Fruit fly (Drosophila melanogaster) whole organism, embryonic: ENCODE data around the gene MSBP.

Source experiments
- Abd-B ChIP-seq: fragments of 200-800 bp; sonication (Bioruptor generic); optimal IDR thresholded peaks from 2 replicates; lab custom pipeline; 2018; ENCODE audit warnings: missing biosample characterization, mild to moderate bottlenecking, missing genetic modification characterization, moderate library complexity
- Antp ChIP-seq: fragments of 200-800 bp; sonication (Bioruptor generic); optimal IDR thresholded peaks from 3 replicates; lab custom pipeline; 2016; ENCODE audit warnings: missing biosample characterization, missing genetic modification characterization
- Bgb ChIP-seq: fragments of 200-800 bp; sonication (Bioruptor generic); IDR thresholded peaks from 2 replicates; pipeline ENCODE4 v1.3.6; 2022; ENCODE audit warnings: missing biosample characterization, missing genetic modification characterization; ENCODE audit not compliant: partially characterized antibody
- CG10543 ChIP-seq: fragments of 200-800 bp; sonication (Bioruptor generic); optimal IDR thresholded peaks from 3 replicates; lab custom pipeline; 2017; ENCODE audit warnings: missing biosample characterization, mild to moderate bottlenecking, missing genetic modification characterization, moderate library complexity
- CG10959 ChIP-seq: fragments of 200-800 bp; sonication (Bioruptor generic); IDR thresholded peaks from 2 replicates; pipeline ENCODE4 v1.3.6; 2022; ENCODE audit warnings: missing biosample characterization, missing genetic modification characterization
- CG11093 ChIP-seq: fragments of 200-800 bp; sonication (Bioruptor generic); IDR thresholded peaks from 3 replicates; pipeline ENCODE4 v1.3.6; 2022; ENCODE audit warnings: missing biosample characterization, missing genetic modification characterization
- CG11695 ChIP-seq: fragments of 200-800 bp; sonication (Bioruptor generic); IDR thresholded peaks from 3 replicates; pipeline ENCODE4 v1.3.6; 2022; ENCODE audit warnings: missing biosample characterization, missing genetic modification characterization
- CG12104 ChIP-seq: fragments of 200-800 bp; sonication (Bioruptor generic); optimal IDR thresholded peaks from 3 replicates; lab custom pipeline; 2016; ENCODE audit warnings: missing biosample characterization, missing genetic modification characterization
- CG12219 ChIP-seq: fragments of 200-800 bp; sonication (Bioruptor generic); optimal IDR thresholded peaks from 3 replicates; lab custom pipeline; 2018; ENCODE audit warnings: missing biosample characterization, mild to moderate bottlenecking, missing genetic modification characterization
- CG15269 ChIP-seq: fragments of 200-800 bp; sonication (Bioruptor generic); optimal IDR thresholded peaks from 2 replicates; lab custom pipeline; 2018; ENCODE audit warnings: missing biosample characterization, mild to moderate bottlenecking, missing genetic modification characterization, moderate library complexity
- CG15601 ChIP-seq: fragments of 200-800 bp; sonication (Bioruptor generic); optimal IDR thresholded peaks from 3 replicates; lab custom pipeline; 2019; ENCODE audit warnings: missing biosample characterization, mild to moderate bottlenecking, missing genetic modification characterization, moderate library complexity
- CG16813 ChIP-seq: fragments of 200-800 bp; sonication (Bioruptor generic); IDR thresholded peaks from 3 replicates; pipeline ENCODE4 v1.3.6; 2022; ENCODE audit warnings: missing biosample characterization, missing genetic modification characterization; ENCODE audit not compliant: partially characterized antibody
- CG16863 ChIP-seq: fragments of 200-800 bp; sonication (Bioruptor generic); optimal IDR thresholded peaks from 3 replicates; lab custom pipeline; 2016; ENCODE audit warnings: missing biosample characterization, missing genetic modification characterization
- CG17328 ChIP-seq: fragments of 200-800 bp; sonication (Bioruptor generic); IDR thresholded peaks from 2 replicates; pipeline ENCODE4 v1.3.6; 2022; ENCODE audit warnings: missing biosample characterization, missing genetic modification characterization
- CG17829 ChIP-seq: fragments of 200-800 bp; optimal IDR thresholded peaks from 2 replicates; lab custom pipeline; 2019; ENCODE audit warnings: missing biosample characterization, mild to moderate bottlenecking, missing genetic modification characterization, moderate library complexity
- CG1832 ChIP-seq: fragments of 200-800 bp; sonication (Bioruptor generic); optimal IDR thresholded peaks from 2 replicates; lab custom pipeline; 2017; ENCODE audit warnings: missing biosample characterization, mild to moderate bottlenecking, missing genetic modification characterization, inconsistent platforms
- CG2889 ChIP-seq: fragments of 200-800 bp; sonication (Bioruptor generic); IDR thresholded peaks from 3 replicates; pipeline ENCODE4 v1.3.6; 2022; ENCODE audit warnings: missing biosample characterization, missing genetic modification characterization
- CG43689 ChIP-seq: fragments of 200-800 bp; sonication (Bioruptor generic); IDR thresholded peaks from 2 replicates; pipeline ENCODE4 v1.3.6; 2022; ENCODE audit warnings: missing biosample characterization, missing genetic modification characterization
- CG6654 ChIP-seq: fragments of 200-800 bp; sonication (Bioruptor generic); optimal IDR thresholded peaks from 2 replicates; lab custom pipeline; 2017; ENCODE audit warnings: missing biosample characterization, mild to moderate bottlenecking, missing genetic modification characterization
- CG6791 ChIP-seq: fragments of 200-800 bp; sonication (Bioruptor generic); IDR thresholded peaks from 3 replicates; pipeline ENCODE4 v1.3.6; 2022; ENCODE audit warnings: missing biosample characterization, missing genetic modification characterization; ENCODE audit not compliant: partially characterized antibody
- CG7839 ChIP-seq: fragments of 200-800 bp; sonication (Bioruptor generic); optimal IDR thresholded peaks from 3 replicates; lab custom pipeline; 2018; ENCODE audit warnings: missing biosample characterization, mild to moderate bottlenecking, missing genetic modification characterization, moderate library complexity
- CG9797 ChIP-seq: fragments of 200-800 bp; sonication (Bioruptor generic); optimal IDR thresholded peaks from 3 replicates; lab custom pipeline; 2018; ENCODE audit warnings: missing biosample characterization, mild to moderate bottlenecking, missing genetic modification characterization
- CG9817 ChIP-seq: fragments of 200-800 bp; sonication (Bioruptor generic); optimal IDR thresholded peaks from 2 replicates; lab custom pipeline; 2018; ENCODE audit warnings: missing biosample characterization, mild to moderate bottlenecking, missing genetic modification characterization, moderate library complexity
- CrebB ChIP-seq: fragments of 200-800 bp; sonication (Bioruptor generic); optimal IDR thresholded peaks from 3 replicates; lab custom pipeline; 2018; ENCODE audit warnings: missing biosample characterization, mild to moderate bottlenecking, missing genetic modification characterization
- D ChIP-seq, 2 experiments: fragments of 200-800 bp in 1 of 2; fragments of >200 bp in 1 of 2; sonication (Bioruptor generic) in 1 of 2; optimal IDR thresholded peaks; 2 replicates in 1 of 2; 3 replicates in 1 of 2; lab custom pipeline; 2017; ENCODE audit warnings: mild to moderate bottlenecking in 1 of 2, missing biosample characterization in 1 of 2, missing genetic modification characterization in 1 of 2, missing genetic modification reagents in 1 of 2
- Dbx ChIP-seq: fragments of 200-800 bp; sonication (Bioruptor generic); IDR thresholded peaks from 3 replicates; pipeline ENCODE4 v1.3.6; 2022; ENCODE audit warnings: missing biosample characterization, missing genetic modification characterization
- Dll ChIP-seq: fragments of 200-800 bp; sonication (Bioruptor generic); IDR thresholded peaks from 4 replicates; pipeline ENCODE4 v1.3.6; 2022; ENCODE audit warnings: missing biosample characterization, missing genetic modification characterization; ENCODE audit not compliant: partially characterized antibody
- Dp ChIP-seq: fragments of 200-800 bp; sonication (Bioruptor generic); optimal IDR thresholded peaks from 2 replicates; lab custom pipeline; 2018; ENCODE audit warnings: missing biosample characterization, mild to moderate bottlenecking, missing genetic modification characterization, moderate library complexity
- E2f2 ChIP-seq: fragments of 200-800 bp; sonication (Bioruptor generic); IDR thresholded peaks from 2 replicates; pipeline ENCODE4 v1.3.6; 2022; ENCODE audit warnings: missing biosample characterization, missing genetic modification characterization
- Fer1 ChIP-seq: fragments of 200-800 bp; sonication (Bioruptor generic); optimal IDR thresholded peaks from 2 replicates; lab custom pipeline; 2017; ENCODE audit warnings: missing biosample characterization, mild to moderate bottlenecking, missing genetic modification characterization
- H15 ChIP-seq: fragments of 200-800 bp; sonication (Bioruptor generic); IDR thresholded peaks from 3 replicates; pipeline ENCODE4 v1.3.6; 2022; ENCODE audit warnings: missing biosample characterization, missing genetic modification characterization
- HLH54F ChIP-seq: fragments of 200-800 bp; sonication (Bioruptor generic); optimal IDR thresholded peaks from 3 replicates; lab custom pipeline; 2016; ENCODE audit warnings: missing biosample characterization, missing genetic modification characterization
- Lim3 ChIP-seq: fragments of 200-800 bp; sonication (Bioruptor generic); IDR thresholded peaks from 2 replicates; pipeline ENCODE4 v1.3.6; 2022; ENCODE audit warnings: missing biosample characterization, missing genetic modification characterization
- NK7.1 ChIP-seq: fragments of 200-800 bp; sonication (Bioruptor generic); optimal IDR thresholded peaks from 3 replicates; lab custom pipeline; 2016; ENCODE audit warnings: missing biosample characterization, missing genetic modification characterization
- NfI ChIP-seq: fragments of 200-800 bp; sonication (Bioruptor generic); optimal IDR thresholded peaks from 3 replicates; lab custom pipeline; 2018; ENCODE audit warnings: missing biosample characterization, mild to moderate bottlenecking, missing genetic modification characterization, moderate library complexity
- Pdp1 ChIP-seq, 2 experiments: fragments of 200-800 bp; sonication (Bioruptor generic); optimal IDR thresholded peaks; 3 replicates each; lab custom pipeline; 2016; ENCODE audit warnings: missing biosample characterization in 2 of 2, missing genetic modification characterization in 2 of 2, mild to moderate bottlenecking in 1 of 2, moderate library complexity in 1 of 2
- Side ChIP-seq: fragments of 200-800 bp; sonication (Bioruptor generic); optimal IDR thresholded peaks from 2 replicates; lab custom pipeline; 2016; ENCODE audit warnings: missing biosample characterization, missing genetic modification characterization
- ash1 ChIP-seq: fragments of 200-800 bp; sonication (Bioruptor generic); optimal IDR thresholded peaks from 2 replicates; lab custom pipeline; 2018; ENCODE audit warnings: missing biosample characterization, mild to moderate bottlenecking, missing genetic modification characterization
- ato ChIP-seq: fragments of 200-800 bp; sonication (Bioruptor generic); IDR thresholded peaks from 2 replicates; pipeline ENCODE4 v1.3.6; 2022; ENCODE audit warnings: missing biosample characterization, missing genetic modification characterization; ENCODE audit not compliant: partially characterized antibody
- croc ChIP-seq: fragments of 200-800 bp; sonication (Bioruptor generic); conservative IDR thresholded peaks from 3 replicates; pipeline ENCODE4 v1.3.6; 2022; ENCODE audit warnings: missing biosample characterization, missing genetic modification characterization
- gem ChIP-seq: fragments of 200-800 bp; sonication (Bioruptor generic); optimal IDR thresholded peaks from 2 replicates; lab custom pipeline; 2019; ENCODE audit warnings: missing biosample characterization, mild to moderate bottlenecking, missing genetic modification characterization, moderate library complexity
- h ChIP-seq: fragments of >200 bp; optimal IDR thresholded peaks from 2 replicates; lab custom pipeline; 2017
- kni ChIP-seq: fragments of 200-800 bp; sonication (Bioruptor generic); optimal IDR thresholded peaks from 3 replicates; lab custom pipeline; 2017; ENCODE audit warnings: mild to moderate bottlenecking, missing biosample characterization, missing genetic modification reagents, missing genetic modification characterization
- knrl ChIP-seq: fragments of 200-800 bp; sonication (Bioruptor generic); IDR thresholded peaks from 3 replicates; pipeline ENCODE4 v1.3.6; 2022; ENCODE audit warnings: missing biosample characterization, missing genetic modification characterization; ENCODE audit not compliant: partially characterized antibody
- lmd ChIP-seq: fragments of 200-800 bp; sonication (Bioruptor generic); IDR thresholded peaks from 2 replicates; pipeline ENCODE4 v1.3.6; 2022; ENCODE audit warnings: missing biosample characterization, missing genetic modification characterization
- lola ChIP-seq, 3 experiments: fragments of >200 bp in 2 of 3; fragments of 200-800 bp in 1 of 3; sonication (Bioruptor generic) in 1 of 3; optimal IDR thresholded peaks; 2 replicates each; lab custom pipeline; 2017 to 2019; ENCODE audit warnings: missing biosample characterization in 3 of 3, missing genetic modification characterization in 3 of 3, mild to moderate bottlenecking in 1 of 3, moderate library complexity in 1 of 3
- nerfin-2 ChIP-seq: fragments of 200-800 bp; sonication (Bioruptor generic); IDR thresholded peaks from 2 replicates; pipeline ENCODE4 v1.3.6; 2022; ENCODE audit warnings: missing biosample characterization, missing genetic modification characterization; ENCODE audit not compliant: partially characterized antibody
- peb ChIP-seq: fragments of 200-800 bp; sonication (Bioruptor generic); IDR thresholded peaks from 2 replicates; pipeline ENCODE4 v1.3.6; 2022; ENCODE audit warnings: missing biosample characterization, missing genetic modification characterization
- sd ChIP-seq: fragments of 200-800 bp; sonication (Bioruptor generic); optimal IDR thresholded peaks from 3 replicates; lab custom pipeline; 2018; ENCODE audit warnings: missing biosample characterization, mild to moderate bottlenecking, missing genetic modification characterization, moderate library complexity
- so ChIP-seq: fragments of 200-800 bp; sonication (Bioruptor generic); IDR thresholded peaks from 3 replicates; pipeline ENCODE4 v1.3.6; 2022; ENCODE audit warnings: missing biosample characterization, missing genetic modification characterization

Gene MSBP

dm6 chrX:15844139-15844538, 45.8 kb downstream of the MSBP start, which contains the start of the genes ArgRS and CG8578 (continued):
- TF ChIP-seq Pdp1 (GFP tag; optimal IDR thresholded peaks at IDR 0.05; lab: Kevin White, UChicago) (peak; percentile 80 to 88), kni (GFP tag; lab: Kevin White, UChicago) (no peak), CG6791 (GFP tag; lab: Robert Waterston, UW) (peak; percentile 66; the same call in 2 of the 3 replicates), so (GFP tag; lab: Robert Waterston, UW) (no peak), ato (GFP tag; lab: Robert Waterston, UW) (no peak), CG16863 (GFP tag; lab: Kevin White, UChicago) (peak; percentile 35), Dll (GFP tag; lab: Robert Waterston, UW) (peak; percentile 85), Dp (GFP tag; lab: Kevin White, UChicago) (peak; percentile 22), CG17328 (GFP tag; lab: Robert Waterston, UW) (peak; percentile 27; the same call in 1 of the 2 replicates), peb (peak; percentile 41; the same call in 1 of the 2 replicates), nerfin-2 (GFP tag; lab: Robert Waterston, UW) (peak; percentile 81), lmd (peak; percentile 70), CG10543 (no peak), CG15269 (tag; lab: Kevin White, UChicago) (no peak), lola (GFP tag; optimal IDR thresholded peaks at IDR 0.05; lab: Kevin White, UChicago) (peak in 1 of 3 experiments; percentile 26), CG11093 (GFP tag; lab: Robert Waterston, UW) (peak; percentile 71; the same call in 2 of the 3 replicates), Bgb (GFP tag; lab: Robert Waterston, UW) (peak; percentile 71), H15 (no peak), CG15601 (tag; lab: Kevin White, UChicago) (no peak), ash1 (GFP tag; lab: Kevin White, UChicago) (no peak), CG12219 (no peak), CG9797 (GFP tag; lab: Kevin White, UChicago) (peak; percentile 16), sd (no peak), CG9817 (tag; lab: Kevin White, UChicago) (no peak), CG12104 (GFP tag; lab: Kevin White, UChicago) (no peak), NK7.1 (peak; percentile 48), HLH54F (peak; percentile 57), D (optimal IDR thresholded peaks at IDR 0.05; lab: Kevin White, UChicago) (peak; percentile 77), D (GFP tag; optimal IDR thresholded peaks at IDR 0.05; lab: Kevin White, UChicago) (no peak), CG10959 (GFP tag; lab: Robert Waterston, UW) (no peak), CrebB (tag; lab: Kevin White, UChicago) (no peak), CG7839 (tag; lab: Kevin White, UChicago) (peak; percentile 67), Side (GFP tag; lab: Kevin White, UChicago) (peak; percentile 80), CG1832 (GFP tag; lab: Kevin White, UChicago) (no peak), h (lab: Kevin White, UChicago) (no peak), CG2889 (GFP tag; lab: Robert Waterston, UW) (no peak), Abd-B (GFP tag; lab: Kevin White, UChicago) (no peak), Fer1 (GFP tag; lab: Kevin White, UChicago) (no peak), CG6654 (GFP tag; lab: Kevin White, UChicago) (no peak), gem (peak; percentile 53)

dm6 chrX:15841346-15841745, 48.6 kb downstream of the MSBP start:
- TF ChIP-seq Pdp1 (GFP tag; optimal IDR thresholded peaks at IDR 0.05; lab: Kevin White, UChicago) (no peak), CG17829 (tag; lab: Kevin White, UChicago) (no peak), CG43689 (no peak), Lim3 (GFP tag; lab: Robert Waterston, UW) (no peak), Dbx (GFP tag; lab: Robert Waterston, UW) (no peak), E2f2 (GFP tag; lab: Robert Waterston, UW) (peak; percentile 72), NK7.1 (no peak), CG11695 (no peak), croc (GFP tag; lab: Robert Waterston, UW) (no peak), Antp (GFP tag; lab: Kevin White, UChicago) (no peak), NfI (GFP tag; lab: Kevin White, UChicago) (no peak), so (GFP tag; lab: Robert Waterston, UW) (no peak), knrl (GFP tag; lab: Robert Waterston, UW) (peak; percentile 64; the same call in 2 of the 3 replicates), CG16813 (GFP tag; lab: Robert Waterston, UW) (peak; percentile 95)
